Worm (Caenorhabditis elegans) whole organism, early embryonic: ENCODE results near the gene H34I24.1.

Experiments
- B0310.2 ChIP-seq: sonication (generic microtip); optimal IDR thresholded peaks from 2 replicates; lab custom pipeline; 2016; ENCODE audit warnings: mild to moderate bottlenecking, missing genetic modification characterization, missing compliant biosample characterization
- ama-1 ChIP-seq: fragments of 150-350 bp; optimal IDR thresholded peaks from 2 replicates; lab custom pipeline; 2014
- ceh-36 ChIP-seq: sonication (generic microtip); optimal IDR thresholded peaks from 2 replicates; lab custom pipeline; 2016; ENCODE audit warnings: missing genetic modification characterization, inconsistent platforms, missing compliant biosample characterization
- ets-7 ChIP-seq: sonication (generic microtip); optimal IDR thresholded peaks from 2 replicates; lab custom pipeline; 2016; ENCODE audit warnings: missing genotype, missing genetic modification characterization, missing compliant biosample characterization
- flt-1 ChIP-seq: fragments of 200-800 bp; sonication (Bioruptor generic); IDR thresholded peaks from 2 replicates; pipeline ENCODE4 v1.3.6; 2022; ENCODE audit warnings: missing genetic modification characterization, missing compliant biosample characterization
- pes-1 ChIP-seq: fragments of 200-800 bp; sonication (Bioruptor generic); IDR thresholded peaks from 2 replicates; pipeline ENCODE4 v1.3.6; 2022; ENCODE audit warnings: missing genetic modification reagents, missing genetic modification characterization, missing compliant biosample characterization
- scrt-1 ChIP-seq: fragments of 200-800 bp; sonication (Bioruptor generic); IDR thresholded peaks from 2 replicates; pipeline ENCODE4 v1.3.6; 2022; ENCODE audit warnings: missing genetic modification characterization, missing compliant biosample characterization

DNA sequence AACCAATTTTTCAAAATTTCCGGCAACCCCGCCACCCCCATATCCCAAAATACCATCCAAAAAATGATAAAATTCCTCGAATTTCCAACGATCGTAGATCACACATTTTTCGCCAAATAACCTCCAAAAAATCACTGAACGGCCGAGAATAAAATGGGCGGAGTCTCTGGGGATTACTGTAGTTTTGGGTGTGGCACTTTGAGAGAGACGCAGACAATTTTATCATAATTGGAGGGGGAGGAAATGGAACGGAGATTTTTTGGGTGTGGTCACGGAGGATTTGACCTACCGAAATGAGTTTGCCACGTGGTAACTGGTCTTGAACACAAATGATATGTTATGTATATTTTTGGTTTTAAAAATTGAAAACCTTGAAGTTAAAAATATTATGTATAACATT lies 21.6 kb downstream of the H34I24.1 start:
- TF ChIP-seq ama-1 (lab: Kevin White, UChicago): no peak
- TF ChIP-seq flt-1: no peak
- no peak for TF ChIP-seq scrt-1 (GFP tag; lab: Robert Waterston, UW)
- no peak for TF ChIP-seq pes-1
- TF ChIP-seq ceh-36: no peak
- no peak for TF ChIP-seq B0310.2 (tag; lab: Kevin White, UChicago)
- TF ChIP-seq ets-7 (tag; lab: Kevin White, UChicago): no peak
